Worm (Caenorhabditis elegans): Measurements from ENCODE around the gene utp-20.

DNA sequence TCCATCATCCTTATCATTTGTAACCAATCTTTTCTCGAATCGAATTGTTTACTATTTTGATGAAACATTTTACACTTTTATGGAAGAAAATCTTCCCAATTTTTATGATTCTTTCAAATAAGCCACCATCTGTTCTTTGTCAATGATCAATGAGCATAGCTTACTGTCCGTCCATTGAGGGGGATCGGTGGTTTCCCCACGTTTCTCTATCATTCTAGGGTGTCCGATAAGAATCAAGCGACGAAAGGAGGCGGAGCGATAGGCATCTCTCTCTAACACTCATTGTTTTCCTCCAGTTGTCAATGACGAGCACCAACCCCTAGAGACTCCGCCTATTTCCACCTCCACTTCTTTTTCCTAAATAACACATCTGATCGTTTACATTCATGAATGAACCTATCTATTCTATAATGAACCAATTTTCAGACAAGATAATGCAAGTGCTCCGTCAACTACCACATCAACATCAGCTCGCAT, 11.6 kb upstream of the utp-20 start, which contains the start of gene C56E6.2:
- no peak for TF ChIP-seq skn-1 (tag; optimal IDR thresholded peaks at IDR 0.05)
- TF ChIP-seq fos-1 (tag; optimal IDR thresholded peaks at IDR 0.05): no peak
- TF ChIP-seq ama-1 (optimal IDR thresholded peaks at IDR 0.05): no peak
- no peak for TF ChIP-seq T26A8.4 (GFP tag; IDR thresholded peaks at IDR 0.05)
- TF ChIP-seq dmd-9 (GFP tag; IDR thresholded peaks at IDR 0.05): no peak
- no peak for TF ChIP-seq lin-15B (tag; optimal IDR thresholded peaks at IDR 0.05)
